Fruit fly (Drosophila melanogaster) whole organism, embryonic: ENCODE data around the gene CG11892.

Experiments used
- CG13123 ChIP-seq: fragments of 200-800 bp; sonication (Bioruptor generic); optimal IDR thresholded peaks from 2 replicates; lab custom pipeline; 2016; ENCODE audit warnings: missing biosample characterization, missing genetic modification characterization
- CG17829 ChIP-seq: fragments of 200-800 bp; optimal IDR thresholded peaks from 2 replicates; lab custom pipeline; 2019; ENCODE audit warnings: missing biosample characterization, mild to moderate bottlenecking, missing genetic modification characterization, moderate library complexity
- cas ChIP-seq: fragments of 200-800 bp; sonication (Bioruptor generic); IDR thresholded peaks from 2 replicates; pipeline ENCODE4 v1.3.6; 2022; ENCODE audit warnings: missing biosample characterization, missing genetic modification characterization
- fru ChIP-seq: fragments of >200 bp; optimal IDR thresholded peaks from 2 replicates; lab custom pipeline; 2017
- knrl ChIP-seq: fragments of 200-800 bp; sonication (Bioruptor generic); IDR thresholded peaks from 3 replicates; pipeline ENCODE4 v1.3.6; 2022; ENCODE audit warnings: missing biosample characterization, missing genetic modification characterization; ENCODE audit not compliant: partially characterized antibody

- TF ChIP-seq cas = no peak
- TF ChIP-seq CG13123 (GFP tag; lab: Kevin White, UChicago) = no peak
- no peak for TF ChIP-seq fru (lab: Kevin White, UChicago)
- TF ChIP-seq knrl (GFP tag; lab: Robert Waterston, UW) = no peak
- no peak for TF ChIP-seq CG17829
Measured at dm6 chr3R:25283209-25283670, 1.9 kb downstream of the CG11892 start, which contains the start of gene CG31300.
